Fruit fly (Drosophila melanogaster) whole organism, prepupa: Measurements from ENCODE around the gene CG9672.

ENCODE experiments used
- Blimp-1 ChIP-seq: fragments of 200-800 bp; sonication (Bioruptor generic); optimal IDR thresholded peaks from 3 replicates; lab custom pipeline; 2017; ENCODE audit warnings: missing biosample characterization, missing genetic modification characterization, mild to moderate bottlenecking, moderate library complexity, missing genetic modification reagents
- CG10631 ChIP-seq: fragments of 200-800 bp; sonication (Bioruptor generic); optimal IDR thresholded peaks from 2 replicates; lab custom pipeline; 2016; ENCODE audit warnings: missing biosample characterization, missing genetic modification characterization
- CG11294 ChIP-seq: fragments of 200-800 bp; sonication (Bioruptor generic); IDR thresholded peaks from 2 replicates; pipeline ENCODE4 v1.3.6; 2022; ENCODE audit warnings: missing biosample characterization, missing genetic modification characterization
- CG11762 ChIP-seq: fragments of 200-800 bp; sonication (Bioruptor generic); optimal IDR thresholded peaks from 3 replicates; lab custom pipeline; 2016; ENCODE audit warnings: missing biosample characterization, missing genetic modification characterization; ENCODE audit not compliant: insufficient read depth
- CG11902 ChIP-seq: fragments of 200-800 bp; sonication (Bioruptor generic); optimal IDR thresholded peaks from 3 replicates; lab custom pipeline; 2016; ENCODE audit warnings: missing biosample characterization, missing genetic modification characterization
- CG15336 ChIP-seq: fragments of 200-800 bp; sonication (Bioruptor generic); IDR thresholded peaks from 2 replicates; pipeline ENCODE4 v1.3.6; 2022; ENCODE audit warnings: missing biosample characterization, missing genetic modification characterization
- CG16779 ChIP-seq: fragments of 200-800 bp; sonication (Bioruptor generic); optimal IDR thresholded peaks from 3 replicates; lab custom pipeline; 2017; ENCODE audit warnings: missing biosample characterization, mild to moderate bottlenecking, missing genetic modification characterization
- CG3032 ChIP-seq: fragments of 200-800 bp; optimal IDR thresholded peaks from 2 replicates; lab custom pipeline; 2019; ENCODE audit warnings: missing biosample characterization, mild to moderate bottlenecking, missing genetic modification characterization, moderate library complexity
- CG31627 ChIP-seq: fragments of 200-800 bp; sonication (Bioruptor generic); optimal IDR thresholded peaks from 3 replicates; lab custom pipeline; 2016; ENCODE audit warnings: missing biosample characterization, missing genetic modification characterization
- CG34406 ChIP-seq: fragments of 200-800 bp; sonication (Bioruptor generic); optimal IDR thresholded peaks from 3 replicates; lab custom pipeline; 2016; ENCODE audit warnings: missing biosample characterization, missing genetic modification characterization
- CG3919 ChIP-seq: fragments of 200-800 bp; sonication (Bioruptor generic); optimal IDR thresholded peaks from 3 replicates; lab custom pipeline; 2016; ENCODE audit warnings: missing biosample characterization, missing genetic modification characterization
- CG4318 ChIP-seq: fragments of 200-800 bp; sonication (Bioruptor generic); optimal IDR thresholded peaks from 3 replicates; lab custom pipeline; 2017; ENCODE audit warnings: missing biosample characterization, mild to moderate bottlenecking, missing genetic modification characterization
- CG6276 ChIP-seq: fragments of 200-800 bp; sonication (Bioruptor generic); optimal IDR thresholded peaks from 2 replicates; lab custom pipeline; 2017; ENCODE audit warnings: missing biosample characterization, mild to moderate bottlenecking, missing genetic modification characterization
- CG6792 ChIP-seq: fragments of 200-800 bp; sonication (Bioruptor generic); optimal IDR thresholded peaks from 3 replicates; lab custom pipeline; 2016; ENCODE audit warnings: missing biosample characterization, missing genetic modification characterization
- CG6808 ChIP-seq: fragments of 200-800 bp; sonication (Bioruptor generic); optimal IDR thresholded peaks from 3 replicates; lab custom pipeline; 2017; ENCODE audit warnings: missing biosample characterization, missing genetic modification characterization, mild to moderate bottlenecking, moderate library complexity, missing genetic modification reagents
- CG7368 ChIP-seq: fragments of 200-800 bp; sonication (Bioruptor generic); optimal IDR thresholded peaks from 3 replicates; lab custom pipeline; 2016; ENCODE audit warnings: missing biosample characterization, missing genetic modification characterization
- CG8119 ChIP-seq: fragments of 200-800 bp; sonication (Bioruptor generic); IDR thresholded peaks from 3 replicates; pipeline ENCODE4 v1.3.6; 2022; ENCODE audit warnings: missing biosample characterization, missing genetic modification characterization
- CG8319 ChIP-seq: fragments of 200-800 bp; sonication (Bioruptor generic); optimal IDR thresholded peaks from 3 replicates; lab custom pipeline; 2016; ENCODE audit warnings: missing biosample characterization, missing genetic modification characterization
- CG8632 ChIP-seq: fragments of 200-800 bp; sonication (Bioruptor generic); optimal IDR thresholded peaks from 3 replicates; lab custom pipeline; 2016; ENCODE audit warnings: missing biosample characterization, missing genetic modification characterization
- CG9139 ChIP-seq: fragments of 200-800 bp; sonication (Bioruptor generic); optimal IDR thresholded peaks from 3 replicates; lab custom pipeline; 2017; ENCODE audit warnings: missing biosample characterization, mild to moderate bottlenecking, missing genetic modification characterization
- Eip75B ChIP-seq: fragments of 200-800 bp; sonication (Bioruptor generic); optimal IDR thresholded peaks from 3 replicates; lab custom pipeline; 2016; ENCODE audit warnings: missing biosample characterization, missing genetic modification characterization
- Eip78C ChIP-seq: fragments of 200-800 bp; sonication (Bioruptor generic); peaks from one replicate; lab custom pipeline; 2016; ENCODE audit warnings: missing biosample characterization, missing genetic modification characterization
- Eip93F ChIP-seq: fragments of 200-800 bp; sonication (Bioruptor generic); optimal IDR thresholded peaks from 2 replicates; lab custom pipeline; 2016; ENCODE audit warnings: missing biosample characterization, mild to moderate bottlenecking, missing genetic modification characterization
- Ets96B ChIP-seq: fragments of 200-800 bp; optimal IDR thresholded peaks from 2 replicates; lab custom pipeline; 2019; ENCODE audit warnings: missing biosample characterization, mild to moderate bottlenecking, missing genetic modification characterization, moderate library complexity
- Gug ChIP-seq: fragments of 200-800 bp; sonication (Bioruptor generic); IDR thresholded peaks from 2 replicates; pipeline ENCODE4 v1.3.6; 2022; ENCODE audit warnings: missing biosample characterization, missing genetic modification characterization
- Hr38 ChIP-seq: sonication (Bioruptor generic); optimal IDR thresholded peaks from 2 replicates; lab custom pipeline; 2016; ENCODE audit warnings: missing biosample characterization, missing genetic modification characterization
- Hr39 ChIP-seq: fragments of 200-800 bp; sonication (Bioruptor generic); optimal IDR thresholded peaks from 2 replicates; lab custom pipeline; 2016; ENCODE audit warnings: missing biosample characterization, missing genetic modification characterization
- Hr4 ChIP-seq: fragments of 200-800 bp; sonication (Bioruptor generic); optimal IDR thresholded peaks from 3 replicates; lab custom pipeline; 2016; ENCODE audit warnings: missing biosample characterization, missing genetic modification characterization
- Lpt ChIP-seq: fragments of 200-800 bp; sonication (Bioruptor generic); optimal IDR thresholded peaks from 3 replicates; lab custom pipeline; 2016; ENCODE audit warnings: missing biosample characterization, missing genetic modification characterization
- Met ChIP-seq: fragments of 200-800 bp; sonication (Bioruptor generic); optimal IDR thresholded peaks from 3 replicates; lab custom pipeline; 2016; ENCODE audit warnings: missing biosample characterization, missing genetic modification characterization
- Sox102F ChIP-seq: fragments of 200-800 bp; sonication (Bioruptor generic); optimal IDR thresholded peaks from 2 replicates; lab custom pipeline; 2016; ENCODE audit warnings: missing biosample characterization, mild to moderate bottlenecking, missing genetic modification characterization
- Sox15 ChIP-seq: fragments of 200-800 bp; sonication (Bioruptor generic); optimal IDR thresholded peaks from 3 replicates; lab custom pipeline; 2016; ENCODE audit warnings: missing biosample characterization, missing genetic modification characterization
- acj6 ChIP-seq: fragments of 200-800 bp; sonication (Bioruptor generic); optimal IDR thresholded peaks from 3 replicates; lab custom pipeline; 2016; ENCODE audit warnings: missing biosample characterization, missing genetic modification characterization
- cyc ChIP-seq: fragments of 200-800 bp; sonication (Bioruptor generic); optimal IDR thresholded peaks from 3 replicates; lab custom pipeline; 2016; ENCODE audit warnings: missing biosample characterization, missing genetic modification characterization
- dsx ChIP-seq: fragments of 200-800 bp; optimal IDR thresholded peaks from 3 replicates; lab custom pipeline; 2019; ENCODE audit warnings: missing biosample characterization, mild to moderate bottlenecking, missing genetic modification characterization, moderate library complexity; ENCODE audit not compliant: poor library complexity, severe bottlenecking
- eg ChIP-seq: fragments of 200-800 bp; sonication (Bioruptor generic); IDR thresholded peaks from 3 replicates; pipeline ENCODE4 v1.3.6; 2022; ENCODE audit warnings: missing biosample characterization, missing genetic modification characterization
- fd59A ChIP-seq: fragments of 200-800 bp; sonication (Bioruptor generic); optimal IDR thresholded peaks from 2 replicates; lab custom pipeline; 2017; ENCODE audit warnings: missing biosample characterization, mild to moderate bottlenecking, missing genetic modification characterization, missing genetic modification reagents
- fd85E ChIP-seq: fragments of 200-800 bp; sonication (Bioruptor generic); optimal IDR thresholded peaks from 3 replicates; lab custom pipeline; 2016; ENCODE audit warnings: missing biosample characterization, missing genetic modification characterization
- fkh ChIP-seq: fragments of 200-800 bp; sonication (Bioruptor generic); optimal IDR thresholded peaks from 3 replicates; lab custom pipeline; 2017; ENCODE audit warnings: missing biosample characterization, mild to moderate bottlenecking, missing genetic modification characterization, moderate library complexity
- lz ChIP-seq: fragments of 200-800 bp; sonication (Bioruptor generic); optimal IDR thresholded peaks from 3 replicates; lab custom pipeline; 2016; ENCODE audit warnings: missing biosample characterization, missing genetic modification characterization
- net ChIP-seq: fragments of 200-800 bp; sonication (Bioruptor generic); optimal IDR thresholded peaks from 3 replicates; lab custom pipeline; 2016; ENCODE audit warnings: missing biosample characterization, missing genetic modification characterization
- pdm3 ChIP-seq: fragments of 200-800 bp; sonication (Bioruptor generic); optimal IDR thresholded peaks from 3 replicates; lab custom pipeline; 2016; ENCODE audit warnings: missing biosample characterization, missing genetic modification characterization
- salr ChIP-seq, 2 experiments: fragments of 200-800 bp; sonication (Bioruptor generic); optimal IDR thresholded peaks; 3 replicates each; lab custom pipeline; 2016 to 2018; ENCODE audit warnings: missing biosample characterization in 2 of 2, missing genetic modification characterization in 2 of 2, mild to moderate bottlenecking in 1 of 2
- spab ChIP-seq: fragments of 200-800 bp; sonication (Bioruptor generic); optimal IDR thresholded peaks from 2 replicates; lab custom pipeline; 2017; ENCODE audit warnings: missing biosample characterization, mild to moderate bottlenecking, missing genetic modification characterization, missing genetic modification reagents
- ss ChIP-seq, 2 experiments: fragments of 200-800 bp; sonication (Bioruptor generic); optimal IDR thresholded peaks; 2 replicates in 1 of 2; 3 replicates in 1 of 2; lab custom pipeline; 2017 to 2018; ENCODE audit warnings: mild to moderate bottlenecking in 2 of 2, missing biosample characterization in 2 of 2, missing genetic modification characterization in 2 of 2, moderate library complexity in 1 of 2
- svp ChIP-seq: fragments of 200-800 bp; sonication (Bioruptor generic); peaks from one replicate; lab custom pipeline; 2016; ENCODE audit warnings: missing biosample characterization, missing genetic modification characterization
- vri ChIP-seq: fragments of 200-800 bp; sonication (Bioruptor generic); optimal IDR thresholded peaks from 3 replicates; lab custom pipeline; 2016; ENCODE audit warnings: missing biosample characterization, mild to moderate bottlenecking, missing genetic modification characterization

Gene CG9672

dm6 chrX:16724544-16724943 lies 17.9 kb upstream of the CG9672 start:
- TF ChIP-seq fkh (GFP tag; lab: Kevin White, UChicago) (peak; percentile 13), CG6808 (GFP tag; lab: Kevin White, UChicago) (no peak), CG34406 (GFP tag; lab: Kevin White, UChicago) (no peak)

DNA sequence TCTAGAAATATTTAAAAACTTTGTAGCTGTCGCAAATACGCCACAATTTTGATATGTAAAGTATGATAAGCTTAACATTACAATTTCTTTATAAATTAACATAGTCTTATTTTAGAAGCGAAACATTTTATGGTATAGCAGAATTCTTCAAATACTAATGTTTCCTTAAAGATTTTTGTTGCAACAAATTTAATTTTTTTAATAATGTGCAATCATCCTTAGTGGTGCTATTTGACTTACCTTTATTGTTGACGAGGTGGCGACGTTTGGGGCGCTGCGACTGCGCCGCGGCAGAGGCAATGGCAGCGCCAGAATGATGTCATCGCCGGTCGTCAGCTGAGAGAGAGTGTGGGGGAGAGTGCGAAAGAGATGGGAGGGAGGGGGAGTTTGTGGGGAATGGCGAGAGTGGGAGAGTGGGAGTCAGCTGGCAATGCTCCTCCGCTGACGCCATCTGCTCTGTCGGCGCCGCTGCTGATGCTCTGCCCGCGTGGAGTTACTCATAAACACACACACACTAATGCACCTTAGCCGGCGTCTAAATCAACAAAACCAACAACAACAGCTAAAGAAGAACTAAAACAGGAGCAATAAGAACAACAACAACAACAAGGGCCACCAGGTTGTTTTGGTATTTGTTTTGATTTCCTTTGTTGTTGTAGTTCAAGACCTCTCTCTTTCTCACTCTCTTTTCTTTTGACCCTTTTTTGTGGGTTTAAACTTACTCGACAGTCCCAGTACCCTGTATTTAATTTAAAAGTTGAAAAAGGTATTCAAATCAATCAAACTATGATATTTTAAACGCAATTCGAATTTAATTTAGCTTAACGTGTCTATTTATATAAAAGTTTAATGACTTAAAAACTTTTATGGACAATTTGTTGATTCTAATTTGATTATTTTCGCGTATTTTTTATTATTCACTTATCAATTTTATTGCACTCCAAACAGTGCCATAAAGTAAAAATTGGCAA lies 16.8 kb upstream of the CG9672 start:
- TF ChIP-seq cyc (peak; percentile 50), CG8632 (GFP tag; lab: Kevin White, UChicago) (peak; percentile 66), pdm3 (GFP tag; lab: Kevin White, UChicago) (peak; percentile 79), spab (GFP tag; lab: Kevin White, UChicago) (peak; percentile 59), net (GFP tag; lab: Kevin White, UChicago) (peak; percentile 69), Eip75B (GFP tag; lab: Kevin White, UChicago) (peak; percentile 27), Sox102F (GFP tag; lab: Kevin White, UChicago) (peak; percentile 74), acj6 (GFP tag; lab: Kevin White, UChicago) (peak; percentile 65), CG31627 (peak; percentile 76), CG9139 (GFP tag; lab: Kevin White, UChicago) (peak; percentile 87), CG6792 (peak; percentile 67), Blimp-1 (GFP tag; lab: Kevin White, UChicago) (peak; percentile 16), fd85E (GFP tag; lab: Kevin White, UChicago) (no peak), CG15336 (GFP tag; lab: Robert Waterston, UW) (peak; percentile 83), Sox15 (peak; percentile 34), ss (GFP tag; optimal IDR thresholded peaks at IDR 0.05; lab: Kevin White, UChicago) (peak; percentile 73 to 78), CG4318 (GFP tag; lab: Kevin White, UChicago) (peak; percentile 68), Lpt (GFP tag; lab: Kevin White, UChicago) (peak; percentile 5), CG11762 (no peak), Eip93F (GFP tag; lab: Kevin White, UChicago) (no peak), CG6808 (GFP tag; lab: Kevin White, UChicago) (peak; percentile 83), CG3032 (peak; percentile 67), Hr38 (GFP tag; lab: Kevin White, UChicago) (no peak), Hr39 (GFP tag; lab: Kevin White, UChicago) (peak; percentile 69), CG16779 (tag; lab: Kevin White, UChicago) (no peak), dsx (GFP tag; lab: Kevin White, UChicago) (no peak), CG8119 (peak; percentile 85), svp (GFP tag; lab: Kevin White, UChicago) (peak; percentile 72), CG8319 (GFP tag; lab: Kevin White, UChicago) (peak; percentile 13), CG3919 (peak; percentile 45), lz (GFP tag; lab: Kevin White, UChicago) (peak; percentile 83), CG7368 (no peak), Eip78C (GFP tag; lab: Kevin White, UChicago) (peak; percentile 84), Gug (GFP tag; lab: Robert Waterston, UW) (peak; percentile 42), CG34406 (GFP tag; lab: Kevin White, UChicago) (peak; percentile 47), eg (GFP tag; lab: Robert Waterston, UW) (peak; percentile 72), CG11902 (no peak), CG6276 (peak; percentile 66), CG11294 (peak; percentile 60; the same call in 1 of the 2 replicates), Ets96B (tag; lab: Kevin White, UChicago) (peak; percentile 67), fd59A (GFP tag; lab: Kevin White, UChicago) (peak; percentile 20), vri (peak; percentile 84), Met (GFP tag; lab: Kevin White, UChicago) (peak; percentile 48), salr (GFP tag; optimal IDR thresholded peaks at IDR 0.05; lab: Kevin White, UChicago) (peak; percentile 36 to 56), CG10631 (GFP tag; lab: Kevin White, UChicago) (peak; percentile 56), Hr4 (GFP tag; lab: Kevin White, UChicago) (peak; percentile 74)
